Comparison of ENCODE assay signal across 1 fruit fly cellular context in genomic region chrX:3677847-3678411, dm6.
TF ChIP-seq lines count a peak whose summit lies in the region.

No protein-coding gene starts in this region.

TF ChIP-seq in whole organism, embryonic, 481 proteins besides CTCF, POLR2A, EP300 and RAD21 (continued from another document):
- TF ChIP-seq Ssrp (tag; optimal IDR thresholded peaks at IDR 0.05; lab: Kevin White, UChicago) (peak; percentile 91), CG13424 (tag; optimal IDR thresholded peaks at IDR 0.05; lab: Kevin White, UChicago) (peak; percentile 88), CG4424 (GFP tag; optimal IDR thresholded peaks at IDR 0.05; lab: Kevin White, UChicago) (peak; percentile 81), jumu (GFP tag; optimal IDR thresholded peaks at IDR 0.05; lab: Kevin White, UChicago) (peak; percentile 37), phol (tag; optimal IDR thresholded peaks at IDR 0.05; lab: Kevin White, UChicago) (peak; percentile 94), so (GFP tag; IDR thresholded peaks at IDR 0.05; lab: Robert Waterston, UW) (peak; percentile 74; the same call in 2 of the 3 replicates), org-1 (GFP tag; optimal IDR thresholded peaks at IDR 0.05; lab: Kevin White, UChicago) (peak; percentile 79), hbn (GFP tag; IDR thresholded peaks at IDR 0.05; lab: Robert Waterston, UW; ENCODE audit: partially characterized antibody) (no peak), CG2199 (GFP tag; IDR thresholded peaks at IDR 0.05; lab: Robert Waterston, UW) (no peak), br (optimal IDR thresholded peaks at IDR 0.05; lab: Kevin White, UChicago) (no peak), Fer1 (GFP tag; optimal IDR thresholded peaks at IDR 0.05; lab: Kevin White, UChicago) (peak; percentile 79), Lpt (GFP tag; optimal IDR thresholded peaks at IDR 0.05; lab: Kevin White, UChicago) (no peak), amos (GFP tag; IDR thresholded peaks at IDR 0.05; lab: Robert Waterston, UW; ENCODE audit: partially characterized antibody) (no peak), CG6654 (GFP tag; optimal IDR thresholded peaks at IDR 0.05; lab: Kevin White, UChicago) (peak; percentile 77), bbx (GFP tag; IDR thresholded peaks at IDR 0.05; lab: Robert Waterston, UW; ENCODE audit: partially characterized antibody) (no peak), CG6272 (GFP tag; IDR thresholded peaks at IDR 0.05; lab: Robert Waterston, UW) (no peak; the same call in 1 of the 2 replicates), az2 (GFP tag; optimal IDR thresholded peaks at IDR 0.05; lab: Kevin White, UChicago) (peak; percentile 68), slbo (GFP tag; IDR thresholded peaks at IDR 0.05; lab: Robert Waterston, UW) (peak; percentile 69), CG11093 (GFP tag; IDR thresholded peaks at IDR 0.05; lab: Robert Waterston, UW) (peak; percentile 67; the same call in 2 of the 3 replicates), CG43689 (GFP tag; IDR thresholded peaks at IDR 0.05; lab: Robert Waterston, UW) (no peak), Side (GFP tag; optimal IDR thresholded peaks at IDR 0.05; lab: Kevin White, UChicago) (no peak), CG2116 (GFP tag; optimal IDR thresholded peaks at IDR 0.05; lab: Kevin White, UChicago) (peak; percentile 7), dan (GFP tag; IDR thresholded peaks at IDR 0.05; lab: Robert Waterston, UW) (no peak), CG11398 (GFP tag; optimal IDR thresholded peaks at IDR 0.05; lab: Kevin White, UChicago) (no peak), dpn (GFP tag; optimal IDR thresholded peaks at IDR 0.05; lab: Kevin White, UChicago) (peak; percentile 5 to 69), trh (GFP tag; optimal IDR thresholded peaks at IDR 0.05; lab: Kevin White, UChicago) (peak; percentile 3), CG13287 (GFP tag; IDR thresholded peaks at IDR 0.05; lab: Robert Waterston, UW; ENCODE audit: partially characterized antibody) (no peak), CG4328 (GFP tag; optimal IDR thresholded peaks at IDR 0.05; lab: Kevin White, UChicago) (peak; percentile 46), Dad (GFP tag; optimal IDR thresholded peaks at IDR 0.05; lab: Kevin White, UChicago) (no peak), pfk (GFP tag; optimal IDR thresholded peaks at IDR 0.05; lab: Kevin White, UChicago) (no peak), TFAM (GFP tag; optimal IDR thresholded peaks at IDR 0.05; lab: Kevin White, UChicago) (no peak), salm (tag; optimal IDR thresholded peaks at IDR 0.05; lab: Kevin White, UChicago) (peak; percentile 75), ken (GFP tag; IDR thresholded peaks at IDR 0.05; lab: Robert Waterston, UW) (0 out of 3 replicates have a peak, but pooled peaks have one; percentile 41), tx (GFP tag; optimal IDR thresholded peaks at IDR 0.05; lab: Kevin White, UChicago) (no peak), Abd-B (GFP tag; optimal IDR thresholded peaks at IDR 0.05; lab: Kevin White, UChicago) (peak; percentile 84), CG1602 (GFP tag; optimal IDR thresholded peaks at IDR 0.05; lab: Kevin White, UChicago) (peak; percentile 73), CG2712 (tag; optimal IDR thresholded peaks at IDR 0.05; lab: Kevin White, UChicago) (peak; percentile 93), ap (GFP tag; IDR thresholded peaks at IDR 0.05; lab: Robert Waterston, UW) (no peak; the same call in none of the 2 replicates), CG12942 (GFP tag; optimal IDR thresholded peaks at IDR 0.05; lab: Kevin White, UChicago) (peak; percentile 65), Gug (GFP tag; IDR thresholded peaks at IDR 0.05; lab: Robert Waterston, UW) (peak; percentile 49; the same call in 2 of the 4 replicates), Meics (GFP tag; optimal IDR thresholded peaks at IDR 0.05; lab: Kevin White, UChicago) (peak; percentile 90), CG34376 (GFP tag; optimal IDR thresholded peaks at IDR 0.05; lab: Kevin White, UChicago) (no peak), sc (optimal IDR thresholded peaks at IDR 0.05; lab: Kevin White, UChicago) (no peak), sc (GFP tag; optimal IDR thresholded peaks at IDR 0.05; lab: Kevin White, UChicago) (peak; percentile 90), HLH54F (GFP tag; optimal IDR thresholded peaks at IDR 0.05; lab: Kevin White, UChicago) (no peak), CG8290 (GFP tag; optimal IDR thresholded peaks at IDR 0.05; lab: Kevin White, UChicago) (peak; percentile 27), CG8290 (tag; optimal IDR thresholded peaks at IDR 0.05; lab: Kevin White, UChicago) (peak in 1 of 2 experiments; percentile 27), CG10147 (GFP tag; optimal IDR thresholded peaks at IDR 0.05; lab: Kevin White, UChicago) (peak; percentile 81), cwo (GFP tag; optimal IDR thresholded peaks at IDR 0.05; lab: Kevin White, UChicago) (peak; percentile 63), NK7.1 (GFP tag; optimal IDR thresholded peaks at IDR 0.05; lab: Kevin White, UChicago) (no peak), Fer3 (tag; optimal IDR thresholded peaks at IDR 0.05; lab: Kevin White, UChicago) (peak; percentile 60), Neu2 (GFP tag; optimal IDR thresholded peaks at IDR 0.05; lab: Kevin White, UChicago; ENCODE audit: borderline replicate concordance) (no peak), CG42726 (GFP tag; IDR thresholded peaks at IDR 0.05; lab: Robert Waterston, UW; ENCODE audit: partially characterized antibody) (no peak), Oaz (GFP tag; IDR thresholded peaks at IDR 0.05; lab: Robert Waterston, UW) (no peak), CG2889 (GFP tag; IDR thresholded peaks at IDR 0.05; lab: Robert Waterston, UW) (no peak), Vsx1 (GFP tag; optimal IDR thresholded peaks at IDR 0.05; lab: Kevin White, UChicago) (peak; percentile 60), bsh (GFP tag; optimal IDR thresholded peaks at IDR 0.05; lab: Kevin White, UChicago) (peak; percentile 83 to 86), pum (GFP tag; optimal IDR thresholded peaks at IDR 0.05; lab: Kevin White, UChicago) (no peak), tup (GFP tag; optimal IDR thresholded peaks at IDR 0.05; lab: Kevin White, UChicago) (no peak), lov (optimal IDR thresholded peaks at IDR 0.05; lab: Kevin White, UChicago) (no peak), lov (GFP tag; IDR thresholded peaks at IDR 0.05; lab: Robert Waterston, UW) (no peak), Chrac-16 (GFP tag; optimal IDR thresholded peaks at IDR 0.05; lab: Kevin White, UChicago) (peak; percentile 54), Trl (optimal IDR thresholded peaks at IDR 0.05; lab: Kevin White, UChicago) (peak; percentile 93 to 95), Trl (GFP tag; optimal IDR thresholded peaks at IDR 0.05; lab: Kevin White, UChicago) (no peak), Dbx (GFP tag; IDR thresholded peaks at IDR 0.05; lab: Robert Waterston, UW) (0 out of 3 replicates have a peak, but pooled peaks have one; percentile 43), CG2120 (GFP tag; optimal IDR thresholded peaks at IDR 0.05; lab: Kevin White, UChicago) (peak; percentile 49), Dfd (GFP tag; optimal IDR thresholded peaks at IDR 0.05; lab: Kevin White, UChicago) (no peak), twi (tag; optimal IDR thresholded peaks at IDR 0.05; lab: Kevin White, UChicago) (peak; percentile 77), mld (GFP tag; IDR thresholded peaks at IDR 0.05; lab: Robert Waterston, UW; ENCODE audit: partially characterized antibody) (no peak), eve (GFP tag; optimal IDR thresholded peaks at IDR 0.05; lab: Kevin White, UChicago) (no peak), CG17802 (tag; optimal IDR thresholded peaks at IDR 0.05; lab: Kevin White, UChicago) (peak; percentile 52), luna (GFP tag; optimal IDR thresholded peaks at IDR 0.05; lab: Kevin White, UChicago) (no peak), esg (GFP tag; conservative IDR thresholded peaks at IDR 0.05; lab: Robert Waterston, UW) (peak; percentile 75), CG7745 (tag; optimal IDR thresholded peaks at IDR 0.05; lab: Kevin White, UChicago) (no peak), HLHmδ (GFP tag; optimal IDR thresholded peaks at IDR 0.05; lab: Kevin White, UChicago) (peak; percentile 60), CG13123 (GFP tag; optimal IDR thresholded peaks at IDR 0.05; lab: Kevin White, UChicago) (peak; percentile 35), sqz (GFP tag; optimal IDR thresholded peaks at IDR 0.05; lab: Kevin White, UChicago) (peak; percentile 43), en (GFP tag; optimal IDR thresholded peaks at IDR 0.05; lab: Kevin White, UChicago) (no peak), Nf-YB (GFP tag; optimal IDR thresholded peaks at IDR 0.05; lab: Kevin White, UChicago) (peak; percentile 74), GATAe (GFP tag; conservative IDR thresholded peaks at IDR 0.05; lab: Robert Waterston, UW) (no peak), MBD-R2 (GFP tag; IDR thresholded peaks at IDR 0.05; lab: Robert Waterston, UW) (no peak), CG5953 (GFP tag; IDR thresholded peaks at IDR 0.05; lab: Robert Waterston, UW) (peak; percentile 21; the same call in 1 of the 2 replicates), Dp (GFP tag; optimal IDR thresholded peaks at IDR 0.05; lab: Kevin White, UChicago) (no peak), CG3281 (GFP tag; optimal IDR thresholded peaks at IDR 0.05; lab: Kevin White, UChicago) (peak; percentile 81), nerfin-1 (tag; optimal IDR thresholded peaks at IDR 0.05; lab: Kevin White, UChicago) (peak; percentile 81), CG14050 (GFP tag; IDR thresholded peaks at IDR 0.05; lab: Robert Waterston, UW) (peak; percentile 39; the same call in 2 of the 3 replicates), slp2 (GFP tag; optimal IDR thresholded peaks at IDR 0.05; lab: Kevin White, UChicago) (no peak), hkb (optimal IDR thresholded peaks at IDR 0.05; lab: Kevin White, UChicago) (no peak), hkb (GFP tag; IDR thresholded peaks at IDR 0.05; lab: Robert Waterston, UW) (peak; percentile 74; the same call in 1 of the 2 replicates), chm (GFP tag; IDR thresholded peaks at IDR 0.05; lab: Robert Waterston, UW) (peak; percentile 39; the same call in 1 of the 2 replicates), wek (GFP tag; optimal IDR thresholded peaks at IDR 0.05; lab: Kevin White, UChicago) (no peak), CG10366 (GFP tag; IDR thresholded peaks at IDR 0.05; lab: Robert Waterston, UW) (peak; percentile 65), CG17186 (GFP tag; optimal IDR thresholded peaks at IDR 0.05; lab: Kevin White, UChicago) (no peak), Gsc (GFP tag; IDR thresholded peaks at IDR 0.05; lab: Robert Waterston, UW) (no peak), mirr (GFP tag; optimal IDR thresholded peaks at IDR 0.05; lab: Kevin White, UChicago) (no peak), CG11696 (GFP tag; IDR thresholded peaks at IDR 0.05; lab: Robert Waterston, UW) (0 out of 2 replicates have a peak, but pooled peaks have one; percentile 42), z (GFP tag; IDR thresholded peaks at IDR 0.05; lab: Robert Waterston, UW) (no peak), CG18619 (GFP tag; optimal IDR thresholded peaks at IDR 0.05; lab: Kevin White, UChicago) (peak; percentile 88), abd-A (tag; optimal IDR thresholded peaks at IDR 0.05; lab: Kevin White, UChicago) (peak; percentile 5), gt (GFP tag; IDR thresholded peaks at IDR 0.05; lab: Robert Waterston, UW) (peak; percentile 49; the same call in 1 of the 2 replicates), btn (GFP tag; optimal IDR thresholded peaks at IDR 0.05; lab: Kevin White, UChicago) (peak; percentile 7), B-H1 (GFP tag; IDR thresholded peaks at IDR 0.05; lab: Robert Waterston, UW) (peak; percentile 70), CG8281 (tag; optimal IDR thresholded peaks at IDR 0.05; lab: Kevin White, UChicago) (peak; percentile 65), lmd (GFP tag; IDR thresholded peaks at IDR 0.05; lab: Robert Waterston, UW) (peak; percentile 78)
